Worm (Caenorhabditis elegans) whole organism, L4/young adult: ENCODE measurements around the gene acdh-13.

Source experiments
- W03F9.2 ChIP-seq: fragments of 150-350 bp; optimal IDR thresholded peaks from 2 replicates; lab custom pipeline; 2014; ENCODE audit warnings: missing biosample characterization, missing genetic modification characterization
- dao-5 ChIP-seq: sonication (generic microtip); optimal IDR thresholded peaks from 2 replicates; lab custom pipeline; 2016; ENCODE audit warnings: missing genotype, missing genetic modification characterization, moderate library complexity, missing compliant biosample characterization
- him-1 ChIP-seq: sonication (generic microtip); optimal IDR thresholded peaks from 2 replicates; lab custom pipeline; 2016; ENCODE audit warnings: missing genotype, missing genetic modification reagents, missing genetic modification characterization, missing compliant biosample characterization

DNA sequence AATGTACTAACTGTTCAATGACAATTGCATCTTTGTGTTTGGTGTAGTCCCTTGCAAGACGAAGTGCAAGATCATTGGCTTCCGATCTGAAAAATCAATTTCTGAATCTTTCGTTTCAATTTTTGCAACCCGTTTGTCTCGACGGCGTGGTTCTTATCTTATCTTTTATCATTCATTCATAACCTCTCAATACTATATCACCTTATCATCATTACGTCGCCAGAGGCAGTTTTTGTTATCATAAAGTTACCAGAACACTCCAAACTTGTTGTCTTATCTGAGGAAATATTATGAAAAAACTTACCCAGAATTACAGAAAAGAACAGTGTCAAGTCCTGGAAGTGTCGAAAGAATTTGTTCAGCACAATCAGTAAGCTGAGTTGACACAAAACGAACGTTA lies 48.1 kb downstream of the acdh-13 start:
- TF ChIP-seq him-1 (tag; lab: Kevin White, UChicago), result no peak
- no peak for TF ChIP-seq W03F9.2 (tag; lab: Kevin White, UChicago)
- no peak for TF ChIP-seq dao-5 (tag; lab: Kevin White, UChicago)
